Fruit fly (Drosophila melanogaster) whole organism, adult: ENCODE results near the gene gdl-ORF39.

Experiments
- CG11617 ChIP-seq: fragments of 200-800 bp; sonication (Bioruptor generic); optimal IDR thresholded peaks from 2 replicates; lab custom pipeline; 2017; ENCODE audit warnings: mild to moderate bottlenecking, missing biosample characterization, missing genetic modification reagents, missing genetic modification characterization
- CG14711 ChIP-seq: fragments of 200-800 bp; sonication (Bioruptor generic); optimal IDR thresholded peaks from 2 replicates; lab custom pipeline; 2018; ENCODE audit warnings: missing biosample characterization, mild to moderate bottlenecking, missing genetic modification characterization, moderate library complexity
- CG33017 ChIP-seq: fragments of 200-800 bp; sonication (Bioruptor generic); optimal IDR thresholded peaks from 2 replicates; lab custom pipeline; 2018; ENCODE audit warnings: missing biosample characterization, mild to moderate bottlenecking, missing genetic modification characterization, moderate library complexity
- CG7045 ChIP-seq: fragments of 200-800 bp; sonication (Bioruptor generic); optimal IDR thresholded peaks from 2 replicates; lab custom pipeline; 2017; ENCODE audit warnings: missing biosample characterization, mild to moderate bottlenecking, missing genetic modification characterization
- CG7101 ChIP-seq: fragments of 200-800 bp; sonication (Bioruptor generic); optimal IDR thresholded peaks from 2 replicates; lab custom pipeline; 2018; ENCODE audit warnings: missing biosample characterization, mild to moderate bottlenecking, missing genetic modification characterization, moderate library complexity
- Clk ChIP-seq: fragments of 200-800 bp; sonication (Bioruptor generic); optimal IDR thresholded peaks from 2 replicates; lab custom pipeline; 2017; ENCODE audit warnings: missing biosample characterization, missing genetic modification characterization
- Crg-1 ChIP-seq: fragments of 200-800 bp; sonication (Bioruptor generic); optimal IDR thresholded peaks from 2 replicates; lab custom pipeline; 2016; ENCODE audit warnings: missing biosample characterization, missing genetic modification characterization
- Hr96 ChIP-seq: fragments of 200-800 bp; sonication (Bioruptor generic); optimal IDR thresholded peaks from 2 replicates; lab custom pipeline; 2016; ENCODE audit warnings: missing biosample characterization, missing genetic modification characterization
- bab1 ChIP-seq: fragments of 200-800 bp; sonication (Bioruptor generic); optimal IDR thresholded peaks from 3 replicates; lab custom pipeline; 2019; ENCODE audit warnings: missing biosample characterization, mild to moderate bottlenecking, missing genetic modification characterization, moderate library complexity
- kay ChIP-seq: fragments of 200-800 bp; sonication (Bioruptor generic); peaks from one replicate; lab custom pipeline; 2016; ENCODE audit warnings: missing biosample characterization, missing genetic modification characterization, borderline replicate concordance
- pad ChIP-seq: fragments of 200-800 bp; sonication (Bioruptor generic); optimal IDR thresholded peaks from 3 replicates; lab custom pipeline; 2017; ENCODE audit warnings: missing biosample characterization, missing genetic modification characterization, mild to moderate bottlenecking, moderate library complexity, missing genetic modification reagents
- tj ChIP-seq: fragments of 200-800 bp; sonication (Bioruptor generic); optimal IDR thresholded peaks from 3 replicates; lab custom pipeline; 2017; ENCODE audit warnings: missing biosample characterization, mild to moderate bottlenecking, missing genetic modification characterization, moderate library complexity

DNA sequence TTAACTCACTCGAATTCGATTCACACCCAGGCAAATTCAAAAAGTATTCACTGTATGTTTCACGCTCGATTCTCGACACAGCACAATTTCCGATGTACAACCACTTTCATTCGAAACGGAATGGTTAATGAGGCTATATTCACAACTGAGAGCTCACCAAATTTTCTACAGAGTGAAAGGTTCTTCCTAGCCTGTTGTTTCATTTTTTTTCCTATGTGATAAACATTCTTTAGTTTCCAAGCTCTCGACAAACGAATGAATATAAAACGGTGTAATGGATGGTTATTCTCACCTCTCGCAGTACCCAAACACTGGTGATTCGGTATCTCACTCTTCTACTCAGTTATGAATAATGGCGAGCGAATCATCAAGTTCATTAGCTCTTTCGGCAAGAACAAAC is 35.2 kb upstream of the gdl-ORF39 start, which contains the start of gene cocoon:
- TF ChIP-seq Crg-1 (GFP tag; lab: Kevin White, UChicago) (no peak), CG14711 (tag; lab: Kevin White, UChicago) (no peak), kay (GFP tag; lab: Kevin White, UChicago) (no peak), CG11617 (GFP tag; lab: Kevin White, UChicago) (no peak), pad (no peak), CG33017 (tag; lab: Kevin White, UChicago) (no peak), tj (GFP tag; lab: Kevin White, UChicago) (no peak), Hr96 (GFP tag; lab: Kevin White, UChicago) (no peak), Clk (GFP tag; lab: Kevin White, UChicago) (no peak), CG7045 (no peak), CG7101 (tag; lab: Kevin White, UChicago) (no peak), bab1 (GFP tag; lab: Kevin White, UChicago) (no peak)
